Worm (Caenorhabditis elegans): ENCODE measurements around the gene fbxa-2.

Gene fbxa-2

ce11 chrV:16229896-16230295 lies 39.6 kb downstream of the fbxa-2 start, which contains the start of the genes F21H7.2 and F21H7.12:
F21H7.2 (minus strand) TSS chrV:16229996.
F21H7.12 (plus strand) TSS chrV:16230165.
- no peak for TF ChIP-seq unc-39 (tag; optimal IDR thresholded peaks at IDR 0.05)
- TF ChIP-seq ztf-11 (tag; optimal IDR thresholded peaks at IDR 0.05), result no peak
- no peak for TF ChIP-seq gmeb-1 (tag; optimal IDR thresholded peaks at IDR 0.05)

ce11 chrV:16229439-16229838 lies 40.0 kb downstream of the fbxa-2 start:
- TF ChIP-seq unc-62 (GFP tag; optimal IDR thresholded peaks at IDR 0.05) (no peak), nhr-25 (tag; optimal IDR thresholded peaks at IDR 0.05) (no peak), sem-4 (tag; optimal IDR thresholded peaks at IDR 0.05) (no peak), ztf-4 (tag; optimal IDR thresholded peaks at IDR 0.05) (no peak), C34F6.9 (tag; optimal IDR thresholded peaks at IDR 0.05) (no peak), ceh-16 (tag; optimal IDR thresholded peaks at IDR 0.05) (no peak)

ce11 chrV:16226581-16226980 lies 42.9 kb downstream of the fbxa-2 start, which contains the start of gene F11A5.13:
F11A5.13 (minus strand) TSS chrV:16226681.
- TF ChIP-seq ztf-4 (tag; optimal IDR thresholded peaks at IDR 0.05) (no peak), nhr-25 (tag; optimal IDR thresholded peaks at IDR 0.05) (no peak), elt-1 (tag; optimal IDR thresholded peaks at IDR 0.05) (no peak), nhr-12 (tag; optimal IDR thresholded peaks at IDR 0.05) (no peak), nhr-21 (tag; optimal IDR thresholded peaks at IDR 0.05) (no peak), ceh-16 (tag; optimal IDR thresholded peaks at IDR 0.05) (no peak), unc-55 (GFP tag; optimal IDR thresholded peaks at IDR 0.05) (no peak), dmd-4 (tag; optimal IDR thresholded peaks at IDR 0.05) (no peak), C34F6.9 (tag; optimal IDR thresholded peaks at IDR 0.05) (no peak), nhr-6 (tag; optimal IDR thresholded peaks at IDR 0.05) (no peak), lin-13 (GFP tag; optimal IDR thresholded peaks at IDR 0.05) (no peak)

ce11 chrV:16225524-16226116 lies 43.8 kb downstream of the fbxa-2 start:
- TF ChIP-seq snpc-4 (tag; optimal IDR thresholded peaks at IDR 0.05) (peak; percentile 21), nhr-237 (tag; optimal IDR thresholded peaks at IDR 0.05) (no peak), sma-9 (GFP tag; optimal IDR thresholded peaks at IDR 0.05) (peak; percentile 1), sma-9 (tag; optimal IDR thresholded peaks at IDR 0.05) (no peak), lin-11 (tag; optimal IDR thresholded peaks at IDR 0.05) (no peak)

- TF ChIP-seq sma-9 (GFP tag; optimal IDR thresholded peaks at IDR 0.05), result no peak
- no peak for TF ChIP-seq sma-9 (tag; optimal IDR thresholded peaks at IDR 0.05)
- no peak for TF ChIP-seq nhr-6 (tag; optimal IDR thresholded peaks at IDR 0.05)
- no peak for TF ChIP-seq ztf-11 (tag; optimal IDR thresholded peaks at IDR 0.05)
- TF ChIP-seq elt-3 (tag; optimal IDR thresholded peaks at IDR 0.05), result no peak
Measured at ce11 chrV:16224027-16224426, 45.4 kb downstream of the fbxa-2 start, which contains the start of gene stdh-2. stdh-2 (plus strand) TSS chrV:16224327.

ce11 chrV:16220020-16220419 lies 49.4 kb downstream of the fbxa-2 start:
- TF ChIP-seq snpc-4 (tag; optimal IDR thresholded peaks at IDR 0.05) (no peak), alr-1 (tag; optimal IDR thresholded peaks at IDR 0.05) (no peak), nhr-237 (tag; optimal IDR thresholded peaks at IDR 0.05) (no peak)

- TF ChIP-seq nhr-21 (tag; optimal IDR thresholded peaks at IDR 0.05), result no peak
- TF ChIP-seq lsy-2 (tag; optimal IDR thresholded peaks at IDR 0.05), result no peak
- TF ChIP-seq sma-9 (GFP tag; optimal IDR thresholded peaks at IDR 0.05), result peak; percentile 36
- no peak for TF ChIP-seq sma-9 (tag; optimal IDR thresholded peaks at IDR 0.05)
Measured at ce11 chrV:16218972-16219757, 50.3 kb downstream of the fbxa-2 start, which contains the start of gene glc-1. glc-1 (plus strand) TSS chrV:16219634.

ce11 chrV:16218522-16218921 lies 50.9 kb downstream of the fbxa-2 start, which contains the start of gene F11A5.15:
F11A5.15 (minus strand) TSS chrV:16218622.
- TF ChIP-seq ztf-1 (GFP tag; conservative IDR thresholded peaks at IDR 0.05) (no peak), nhr-25 (tag; optimal IDR thresholded peaks at IDR 0.05) (no peak), ztf-11 (tag; optimal IDR thresholded peaks at IDR 0.05) (no peak), F13H6.1 (tag; optimal IDR thresholded peaks at IDR 0.05) (no peak), elt-3 (tag; optimal IDR thresholded peaks at IDR 0.05) (no peak), lsy-2 (tag; optimal IDR thresholded peaks at IDR 0.05) (no peak), dmd-4 (tag; optimal IDR thresholded peaks at IDR 0.05) (no peak), crh-2 (tag; optimal IDR thresholded peaks at IDR 0.05) (no peak), nhr-6 (tag; optimal IDR thresholded peaks at IDR 0.05) (no peak), lin-13 (GFP tag; optimal IDR thresholded peaks at IDR 0.05) (no peak)
